Worm (Caenorhabditis elegans): ENCODE measurements around the gene F13D12.10.
A peak's percentile ranks its signal among the peaks of the same experiment; 100 is the strongest.

The F13D12.10 gene

ce11 chrII:11737347-11737746 lies 23.7 kb downstream of the F13D12.10 start (continued):
- TF ChIP-seq Y116A8C.19 (tag; optimal IDR thresholded peaks at IDR 0.05; ENCODE audit: borderline replicate concordance) (no peak), nhr-20 (tag; optimal IDR thresholded peaks at IDR 0.05) (peak; percentile 74), egl-13 (tag; optimal IDR thresholded peaks at IDR 0.05) (no peak), nhr-77 (tag; optimal IDR thresholded peaks at IDR 0.05) (no peak), fkh-8 (tag; optimal IDR thresholded peaks at IDR 0.05) (no peak), mep-1 (tag; optimal IDR thresholded peaks at IDR 0.05) (peak; percentile 60), elt-3 (tag; optimal IDR thresholded peaks at IDR 0.05) (peak in 4 of 6 experiments; percentile 9 to 75 (median 52)), pag-3 (tag; optimal IDR thresholded peaks at IDR 0.05; ENCODE audit: borderline replicate concordance, insufficient read depth) (no peak), ceh-63 (GFP tag; optimal IDR thresholded peaks at IDR 0.05) (no peak), ceh-82 (tag; optimal IDR thresholded peaks at IDR 0.05) (no peak), jun-1 (tag; optimal IDR thresholded peaks at IDR 0.05) (no peak), ama-1 (optimal IDR thresholded peaks at IDR 0.05) (no peak), unc-86 (tag; optimal IDR thresholded peaks at IDR 0.05) (no peak), nhr-76 (tag; optimal IDR thresholded peaks at IDR 0.05) (no peak), isw-1 (GFP tag; IDR thresholded peaks at IDR 0.05) (no peak), hpl-2 (GFP tag; optimal IDR thresholded peaks at IDR 0.05) (no peak), lin-15B (tag; optimal IDR thresholded peaks at IDR 0.05) (no peak), lin-14 (GFP tag; optimal IDR thresholded peaks at IDR 0.05) (peak; percentile 88), pax-3 (tag; optimal IDR thresholded peaks at IDR 0.05) (no peak), zag-1 (tag; optimal IDR thresholded peaks at IDR 0.05) (no peak), nhr-11 (tag; optimal IDR thresholded peaks at IDR 0.05) (no peak), xbp-1 (tag; optimal IDR thresholded peaks at IDR 0.05) (peak; percentile 20), aha-1 (tag; optimal IDR thresholded peaks at IDR 0.05) (no peak), F16B12.6 (tag; optimal IDR thresholded peaks at IDR 0.05) (no peak), aly-2 (tag; optimal IDR thresholded peaks at IDR 0.05) (no peak), C34B4.2 (tag; optimal IDR thresholded peaks at IDR 0.05) (no peak), efl-3 (GFP tag; optimal IDR thresholded peaks at IDR 0.05) (no peak), ztf-11 (tag; optimal IDR thresholded peaks at IDR 0.05) (no peak), C04F5.9 (tag; optimal IDR thresholded peaks at IDR 0.05) (no peak), zip-4 (GFP tag; optimal IDR thresholded peaks at IDR 0.05) (no peak), unc-130 (tag; optimal IDR thresholded peaks at IDR 0.05) (no peak), fkh-10 (GFP tag; optimal IDR thresholded peaks at IDR 0.05) (no peak), snpc-4 (tag; optimal IDR thresholded peaks at IDR 0.05) (no peak), ceh-90 (tag; optimal IDR thresholded peaks at IDR 0.05) (no peak), unc-62 (GFP tag; optimal IDR thresholded peaks at IDR 0.05) (no peak), blmp-1 (tag; optimal IDR thresholded peaks at IDR 0.05) (peak; percentile 84), efl-1 (optimal IDR thresholded peaks at IDR 0.05) (peak; percentile 5 to 33), efl-1 (GFP tag; optimal IDR thresholded peaks at IDR 0.05 in 1 of 2) (peak in 1 of 2 experiments; percentile 91), pqm-1 (tag; optimal IDR thresholded peaks at IDR 0.05) (no peak), nhr-47 (tag; optimal IDR thresholded peaks at IDR 0.05) (peak; percentile 16), skn-1 (tag; optimal IDR thresholded peaks at IDR 0.05) (peak; percentile 24), vab-15 (tag; optimal IDR thresholded peaks at IDR 0.05) (no peak), alr-1 (tag; optimal IDR thresholded peaks at IDR 0.05; ENCODE audit: borderline replicate concordance) (no peak), elt-2 (tag; optimal IDR thresholded peaks at IDR 0.05) (no peak), C16A3.4 (tag; optimal IDR thresholded peaks at IDR 0.05) (no peak), lsy-2 (tag; optimal IDR thresholded peaks at IDR 0.05) (peak; percentile 41 to 53), ets-5 (GFP tag; IDR thresholded peaks at IDR 0.05) (no peak), grh-1 (GFP tag; IDR thresholded peaks at IDR 0.05) (peak; percentile 96), nhr-90 (tag; optimal IDR thresholded peaks at IDR 0.05; ENCODE audit: poor library complexity) (peak; percentile 62), nhr-84 (tag; optimal IDR thresholded peaks at IDR 0.05) (no peak), sup-37 (GFP tag; optimal IDR thresholded peaks at IDR 0.05) (no peak), lir-3 (tag; optimal IDR thresholded peaks at IDR 0.05; ENCODE audit: poor library complexity) (peak; percentile 23), mdl-1 (tag; optimal IDR thresholded peaks at IDR 0.05) (peak in 1 of 2 experiments; percentile 18), ces-1 (GFP tag; optimal IDR thresholded peaks at IDR 0.05) (no peak)
